Fruit fly (Drosophila melanogaster): ENCODE results near the gene Cht2.

Cht2 gene

dm6 chr3L:1755458-1755984, at the start of gene Cht2:
Cht2 (minus strand) TSS chr3L:1755934.
- TF ChIP-seq CTCF (optimal IDR thresholded peaks at IDR 0.05) (no peak), CG8478 (optimal IDR thresholded peaks at IDR 0.05) (no peak)

DNA sequence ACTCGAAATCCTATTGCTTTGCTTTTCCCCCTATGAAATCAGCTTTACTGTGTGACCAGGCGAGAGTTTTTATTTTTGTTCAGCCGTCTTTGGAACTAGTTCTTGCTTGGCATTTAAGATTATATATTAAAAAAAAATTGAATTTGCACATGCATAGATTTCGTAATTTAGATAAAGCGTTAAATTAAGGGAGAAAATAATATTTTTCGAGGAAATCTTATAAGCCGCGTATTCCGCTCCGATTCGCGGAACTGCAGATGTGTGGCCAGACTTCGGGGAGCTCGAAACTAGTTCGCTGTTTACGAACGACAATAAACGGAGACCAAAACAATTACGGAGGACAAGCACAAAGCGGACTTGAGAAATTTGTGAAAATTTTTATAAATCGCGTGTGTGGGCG, 47.1 kb upstream of the Cht2 start, which contains the start of the genes JTBR and CG42676:
TSS of gene JTBR (minus strand) at position 55 of the 400 bp plus-strand sequence.
TSS of gene CG42676 (plus strand) at position 306 of the 400 bp plus-strand sequence.
- TF ChIP-seq CG8478 (optimal IDR thresholded peaks at IDR 0.05), result no peak
- TF ChIP-seq CTCF (optimal IDR thresholded peaks at IDR 0.05), result no peak

- no peak for TF ChIP-seq CG8478 (optimal IDR thresholded peaks at IDR 0.05)
- peak in 1 of 2 experiments; percentile 33 for TF ChIP-seq CTCF (optimal IDR thresholded peaks at IDR 0.05)
These were observed 42.9 kb upstream of the Cht2 start, which contains the start of gene Patj for dm6 chr3L:1798649-1799048. Patj (plus strand) TSS chr3L:1798803.

dm6 chr3L:1797005-1797404, 41.3 kb upstream of the Cht2 start, which contains the start of gene CG12020:
CG12020 (plus strand) TSS chr3L:1797305.
- no peak for TF ChIP-seq CTCF (optimal IDR thresholded peaks at IDR 0.05)
- TF ChIP-seq CG8478 (optimal IDR thresholded peaks at IDR 0.05), result no peak

dm6 chr3L:1794943-1795696, 39.4 kb upstream of the Cht2 start, which contains the start of the genes alpha-Spec, dlt and Cdc37:
alpha-Spec (minus strand) TSS chr3L:1795328.
dlt (minus strand) TSS chr3L:1795328.
Cdc37 (plus strand) TSS chr3L:1795392.
- peak; percentile 89 to 92 for TF ChIP-seq CTCF (optimal IDR thresholded peaks at IDR 0.05)
- no peak for TF ChIP-seq CG8478 (optimal IDR thresholded peaks at IDR 0.05)

- no peak for TF ChIP-seq CTCF (optimal IDR thresholded peaks at IDR 0.05)
- no peak for TF ChIP-seq CG8478 (optimal IDR thresholded peaks at IDR 0.05)
These were observed 38.6 kb upstream of the Cht2 start for dm6 chr3L:1794164-1794942.

DNA sequence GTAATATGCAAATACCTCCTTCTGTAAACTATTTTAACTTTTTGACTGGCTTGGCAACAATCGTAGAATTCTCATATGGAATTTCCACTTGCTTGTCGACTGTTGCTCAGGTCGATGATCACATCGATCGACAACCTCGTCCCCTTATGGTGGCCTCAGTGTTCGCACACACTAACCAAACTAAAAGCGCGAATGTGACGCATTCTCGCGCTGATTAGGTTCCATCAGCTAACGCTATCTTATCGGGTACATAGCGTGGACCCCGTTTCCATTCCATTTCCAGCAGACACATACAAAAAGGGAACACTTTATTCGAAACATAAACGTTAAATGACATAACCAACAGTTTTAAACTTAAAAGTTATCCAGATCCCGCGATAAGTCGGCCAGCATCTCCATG, 33.6 kb upstream of the Cht2 start:
- TF ChIP-seq CG8478 (optimal IDR thresholded peaks at IDR 0.05) (no peak), CTCF (optimal IDR thresholded peaks at IDR 0.05) (no peak)

- TF ChIP-seq CG8478 (optimal IDR thresholded peaks at IDR 0.05), result no peak
- TF ChIP-seq CTCF (optimal IDR thresholded peaks at IDR 0.05), result no peak
These were observed 28.4 kb upstream of the Cht2 start for dm6 chr3L:1784092-1784491.

DNA sequence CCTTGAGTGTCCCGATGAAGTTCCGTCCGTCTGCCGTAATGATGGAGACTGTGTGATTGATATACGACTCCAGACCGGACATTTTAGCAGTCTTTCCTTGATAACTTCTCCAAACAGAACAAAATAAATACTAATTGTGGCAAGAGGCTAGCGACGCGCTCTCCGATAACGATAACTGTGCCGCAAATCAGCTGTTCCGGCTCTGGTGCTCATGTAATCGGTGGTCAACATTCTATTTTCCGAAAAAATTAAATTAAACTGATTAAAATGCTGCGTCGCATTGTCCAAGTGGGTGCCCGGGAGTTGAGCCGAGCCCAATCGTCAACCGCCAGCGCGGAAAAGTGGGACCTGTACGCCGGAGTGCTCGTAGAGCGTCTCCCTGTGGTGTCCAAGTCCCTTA, 21.5 kb upstream of the Cht2 start, which contains the start of the genes CG2021 and mRpL46:
TSS of gene CG2021 (minus strand) at position 163 of the 400 bp plus-strand sequence.
TSS of gene mRpL46 (plus strand) at position 191 of the 400 bp plus-strand sequence.
- TF ChIP-seq CTCF (optimal IDR thresholded peaks at IDR 0.05), result no peak

- TF ChIP-seq CG8478 (optimal IDR thresholded peaks at IDR 0.05), result no peak
These were observed 19.2 kb upstream of the Cht2 start, which contains the start of the genes CG13933 and PolD2 for dm6 chr3L:1774713-1775648. CG13933 (minus strand) TSS chr3L:1775147. PolD2 (plus strand) TSS chr3L:1775633.

dm6 chr3L:1772593-1772992, 16.9 kb upstream of the Cht2 start:
- TF ChIP-seq CG8478 (optimal IDR thresholded peaks at IDR 0.05), result no peak
- no peak for TF ChIP-seq CTCF (optimal IDR thresholded peaks at IDR 0.05)

- TF ChIP-seq CG8478 (optimal IDR thresholded peaks at IDR 0.05), result no peak
- TF ChIP-seq CTCF (optimal IDR thresholded peaks at IDR 0.05), result no peak
These were observed 15.9 kb upstream of the Cht2 start, which contains the start of gene Dhc62B for dm6 chr3L:1771658-1772057. Dhc62B (minus strand) TSS chr3L:1771758.

DNA sequence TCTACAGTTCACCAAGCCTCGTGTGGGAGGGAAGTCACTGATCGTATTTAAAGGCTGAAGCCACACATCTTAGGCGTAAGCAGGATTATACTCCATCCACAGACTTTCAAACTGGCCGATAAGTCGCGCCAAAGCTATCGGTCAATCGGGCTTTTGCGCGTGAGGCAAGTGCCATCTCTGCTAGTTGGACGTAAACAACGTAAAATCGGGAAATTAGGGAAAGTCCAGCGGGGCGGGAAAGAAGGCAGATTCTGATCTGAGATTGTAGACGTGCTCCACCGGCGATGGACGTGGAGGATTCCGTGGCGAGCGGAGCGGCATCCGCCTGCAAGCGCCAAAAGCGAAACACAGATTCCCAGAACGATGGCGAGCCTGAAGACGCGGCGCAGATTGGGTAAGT, 409 bp upstream of the Cht2 start, which contains the start of gene CG8001:
TSS of gene CG8001 (plus strand) at position 17 of the 400 bp plus-strand sequence.
- no peak for TF ChIP-seq CG8478 (optimal IDR thresholded peaks at IDR 0.05)

DNA sequence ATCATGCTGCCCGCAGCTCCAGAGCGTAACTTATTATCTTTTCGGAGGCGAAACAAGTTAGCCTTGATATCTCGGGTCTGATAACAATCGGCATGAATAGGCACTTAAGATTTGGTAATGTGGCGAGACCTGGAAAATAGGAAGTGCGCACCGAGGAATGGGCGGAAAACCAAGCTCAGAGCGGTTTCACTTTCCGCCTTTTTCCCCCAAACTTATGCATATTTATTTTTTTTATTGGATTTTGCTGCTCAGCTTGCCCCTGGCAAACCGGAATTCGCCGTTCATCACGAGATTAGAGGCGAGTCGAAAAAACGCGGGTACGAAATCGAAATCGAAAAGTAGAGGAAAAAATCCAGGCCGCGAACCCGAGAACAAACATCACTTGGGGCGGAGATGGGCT, 799 bp downstream of the Cht2 start:
- TF ChIP-seq CG8478 (optimal IDR thresholded peaks at IDR 0.05), result no peak
- no peak for TF ChIP-seq CTCF (optimal IDR thresholded peaks at IDR 0.05)
